Worm (Caenorhabditis elegans): ENCODE data around the gene K11H12.6.

- TF ChIP-seq ama-1 (optimal IDR thresholded peaks at IDR 0.05) (no peak), B0310.2 (tag; optimal IDR thresholded peaks at IDR 0.05) (no peak), ceh-13 (GFP tag; optimal IDR thresholded peaks at IDR 0.05) (no peak), tbx-11 (GFP tag; IDR thresholded peaks at IDR 0.05) (no peak), ets-7 (tag; optimal IDR thresholded peaks at IDR 0.05) (no peak), pes-1 (GFP tag; IDR thresholded peaks at IDR 0.05) (no peak), tbx-37 (GFP tag; conservative IDR thresholded peaks at IDR 0.05) (no peak), ceh-36 (tag; optimal IDR thresholded peaks at IDR 0.05) (no peak), aly-1 (tag; optimal IDR thresholded peaks at IDR 0.05) (no peak), hmbx-1 (tag; optimal IDR thresholded peaks at IDR 0.05) (no peak), F13C5.2 (tag; optimal IDR thresholded peaks at IDR 0.05) (no peak), sea-1 (GFP tag; conservative IDR thresholded peaks at IDR 0.05) (no peak)
These were observed 6.2 kb downstream of the K11H12.6 start, which contains the start of gene K11H12.3 for ce11 chrIV:673313-673712.
